Fruit fly (Drosophila melanogaster): ENCODE results near the gene CG43450.

DNA sequence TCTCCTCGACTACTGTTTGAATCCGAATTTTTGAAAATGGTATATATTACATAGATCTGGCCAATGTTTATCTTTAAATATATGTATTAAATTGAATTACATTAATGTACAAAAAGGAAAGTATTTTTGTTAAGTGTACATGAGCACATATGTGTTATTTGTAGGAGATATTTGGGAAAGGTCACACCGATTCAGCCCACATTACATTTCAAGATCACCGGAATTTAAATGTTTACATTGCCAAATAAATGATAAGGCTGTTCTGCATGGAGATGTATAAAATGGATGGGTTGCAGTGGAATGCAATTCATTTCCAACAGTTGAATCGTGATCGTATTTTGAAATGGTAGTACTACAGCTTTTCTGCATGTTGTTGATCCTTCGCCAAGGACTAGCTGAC, 34.0 kb downstream of the CG43450 start, which contains the start of gene CG3916:
- TF ChIP-seq jim (GFP tag; optimal IDR thresholded peaks at IDR 0.05) = no peak
- no peak for TF ChIP-seq HLH106 (tag; optimal IDR thresholded peaks at IDR 0.05)
- TF ChIP-seq dsf (GFP tag; optimal IDR thresholded peaks at IDR 0.05; ENCODE audit: borderline replicate concordance) = no peak
- no peak for TF ChIP-seq Hr78 (GFP tag; optimal IDR thresholded peaks at IDR 0.05)
- TF ChIP-seq br (GFP tag; optimal IDR thresholded peaks at IDR 0.05) = no peak

All from whole organism, wandering third instar larva.